Comparison of ENCODE assay signal across 2 fruit fly cellular contexts in the genomic region with DNA sequence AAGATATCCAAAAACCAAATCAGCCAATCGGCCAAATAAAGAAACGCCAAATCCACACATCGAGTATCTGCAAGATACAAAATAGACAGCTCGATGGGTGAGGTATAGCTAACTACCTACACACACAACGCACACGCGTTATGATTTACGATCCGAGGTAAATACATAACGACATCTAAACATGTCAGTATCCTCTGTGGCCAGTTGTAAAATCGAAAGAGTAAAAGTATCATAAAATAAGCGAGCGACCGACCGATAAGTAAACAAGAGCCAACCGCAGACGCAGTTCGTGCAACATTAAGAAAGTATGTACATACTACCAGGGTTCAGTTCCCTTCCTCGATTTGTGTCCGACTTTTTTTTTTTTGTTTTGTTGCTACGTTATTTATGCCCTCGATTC.
TF ChIP-seq lines count a peak whose summit lies in the region.

No protein-coding gene starts in this region.

- no peak for TF ChIP-seq CTCF in whole organism, embryonic (GFP tag; optimal IDR thresholded peaks at IDR 0.05; lab: Kevin White, UChicago)

TF ChIP-seq in whole organism, embryonic, 481 proteins besides CTCF, POLR2A, EP300 and RAD21:
- peak; percentile 66 for TF ChIP-seq Kr (GFP tag; optimal IDR thresholded peaks at IDR 0.05; lab: Kevin White, UChicago)
- peak; percentile 7 for TF ChIP-seq zen (tag; optimal IDR thresholded peaks at IDR 0.05; lab: Kevin White, UChicago)
- TF ChIP-seq cad (GFP tag; optimal IDR thresholded peaks at IDR 0.05; lab: Kevin White, UChicago) = peak; percentile 71
- TF ChIP-seq CG15696 (tag; optimal IDR thresholded peaks at IDR 0.05; lab: Kevin White, UChicago) = peak; percentile 49
- TF ChIP-seq ac (GFP tag; optimal IDR thresholded peaks at IDR 0.05; lab: Kevin White, UChicago) = peak; percentile 10
- TF ChIP-seq tll (GFP tag; optimal IDR thresholded peaks at IDR 0.05; lab: Kevin White, UChicago) = peak in 1 of 2 experiments; percentile 92
- no peak for TF ChIP-seq Six4 (GFP tag; optimal IDR thresholded peaks at IDR 0.05; lab: Kevin White, UChicago)
- no peak for TF ChIP-seq CG6765 (GFP tag; optimal IDR thresholded peaks at IDR 0.05; lab: Kevin White, UChicago)
- TF ChIP-seq CG15479 (GFP tag; optimal IDR thresholded peaks at IDR 0.05; lab: Kevin White, UChicago) = peak; percentile 75
- TF ChIP-seq CG33557 (GFP tag; optimal IDR thresholded peaks at IDR 0.05; lab: Kevin White, UChicago) = peak; percentile 48
- no peak for TF ChIP-seq ken (GFP tag; IDR thresholded peaks at IDR 0.05; lab: Robert Waterston, UW)
- peak; percentile 19 for TF ChIP-seq Nf-YB (GFP tag; optimal IDR thresholded peaks at IDR 0.05; lab: Kevin White, UChicago)
- TF ChIP-seq bowl (GFP tag; IDR thresholded peaks at IDR 0.05; lab: Robert Waterston, UW) = no peak
- TF ChIP-seq CG3065 (GFP tag; optimal IDR thresholded peaks at IDR 0.05; lab: Kevin White, UChicago) = no peak
- TF ChIP-seq sisA (GFP tag; IDR thresholded peaks at IDR 0.05; lab: Robert Waterston, UW) = no peak
- TF ChIP-seq CG14860 (GFP tag; IDR thresholded peaks at IDR 0.05; lab: Robert Waterston, UW; ENCODE audit: partially characterized antibody) = no peak
- TF ChIP-seq CG2202 (tag; optimal IDR thresholded peaks at IDR 0.05; lab: Kevin White, UChicago) = peak; percentile 20
- peak; percentile 32 for TF ChIP-seq salm (tag; optimal IDR thresholded peaks at IDR 0.05; lab: Kevin White, UChicago)
- peak; percentile 21 for TF ChIP-seq CG9727 (GFP tag; optimal IDR thresholded peaks at IDR 0.05; lab: Kevin White, UChicago)
- 0 out of 3 replicates have a peak, but pooled peaks have one; percentile 76 for TF ChIP-seq CG2199 (GFP tag; IDR thresholded peaks at IDR 0.05; lab: Robert Waterston, UW)
- TF ChIP-seq ham (GFP tag; IDR thresholded peaks at IDR 0.05; lab: Robert Waterston, UW) = no peak
- peak; percentile 23 for TF ChIP-seq dmrt11E (tag; optimal IDR thresholded peaks at IDR 0.05; lab: Kevin White, UChicago)
- TF ChIP-seq fd102C (GFP tag; optimal IDR thresholded peaks at IDR 0.05; lab: Kevin White, UChicago) = peak; percentile 28
- no peak for TF ChIP-seq CG3407 (GFP tag; optimal IDR thresholded peaks at IDR 0.05; lab: Kevin White, UChicago)
- TF ChIP-seq CG10431 (GFP tag; optimal IDR thresholded peaks at IDR 0.05; lab: Kevin White, UChicago) = peak; percentile 36
- TF ChIP-seq lilli (GFP tag; optimal IDR thresholded peaks at IDR 0.05; lab: Kevin White, UChicago) = no peak
TF ChIP-seq in whole organism, embryonic: peak in this region for 16.

TF ChIP-seq in whole organism, prepupa, 60 proteins besides CTCF, POLR2A, EP300 and RAD21:
- no peak for TF ChIP-seq CG4318 (GFP tag; optimal IDR thresholded peaks at IDR 0.05; lab: Kevin White, UChicago)
- no peak for TF ChIP-seq Smox (GFP tag; optimal IDR thresholded peaks at IDR 0.05; lab: Kevin White, UChicago)
- peak; percentile 50 for TF ChIP-seq fkh (GFP tag; optimal IDR thresholded peaks at IDR 0.05; lab: Kevin White, UChicago)
